Worm (Caenorhabditis elegans) whole organism, L4 larva: ENCODE results near the gene snr-5.

Experiments used
- D1046.2 ChIP-seq: fragments of 200-800 bp; sonication (Bioruptor generic); IDR thresholded peaks from 2 replicates; pipeline ENCODE4 v1.3.6; 2022; ENCODE audit warnings: missing genetic modification characterization, missing compliant biosample characterization
- F10B5.3 ChIP-seq: sonication (generic microtip); optimal IDR thresholded peaks from 2 replicates; lab custom pipeline; 2016; ENCODE audit warnings: mild to moderate bottlenecking, missing genetic modification characterization, missing compliant biosample characterization
- F49E8.2 ChIP-seq: sonication (generic microtip); optimal IDR thresholded peaks from 2 replicates; lab custom pipeline; 2016; ENCODE audit warnings: missing compliant biosample characterization, mild to moderate bottlenecking, missing genetic modification characterization, borderline replicate concordance
- R02D3.7 ChIP-seq: fragments of 150-350 bp; sonication (generic microtip); optimal IDR thresholded peaks from 3 replicates; lab custom pipeline; 2014; ENCODE audit warnings: missing biosample characterization, missing genetic modification characterization
- Y5F2A.4 ChIP-seq: fragments of 200-800 bp; sonication (Bioruptor generic); optimal IDR thresholded peaks from 2 replicates; lab custom pipeline; 2018; ENCODE audit warnings: mild to moderate bottlenecking, missing genetic modification characterization, missing compliant biosample characterization
- Y75B8A.6 ChIP-seq: fragments of 200-800 bp; sonication (Bioruptor generic); IDR thresholded peaks from 2 replicates; pipeline ENCODE4 v1.3.6; 2022; ENCODE audit warnings: missing genetic modification reagents, missing genetic modification characterization, missing compliant biosample characterization
- aly-2 ChIP-seq: sonication (generic microtip); optimal IDR thresholded peaks from 2 replicates; lab custom pipeline; 2018; ENCODE audit warnings: missing biosample characterization, missing genetic modification characterization
- arid-1 ChIP-seq: fragments of 200-800 bp; sonication (Bioruptor generic); conservative IDR thresholded peaks from 2 replicates; pipeline ENCODE4 v1.3.6; 2022; ENCODE audit warnings: missing genetic modification reagents, missing genetic modification characterization, missing compliant biosample characterization
- ceh-62 ChIP-seq: sonication (generic microtip); optimal IDR thresholded peaks from 2 replicates; lab custom pipeline; 2017; ENCODE audit warnings: missing biosample characterization, missing genetic modification characterization
- cey-2 ChIP-seq: sonication (generic microtip); optimal IDR thresholded peaks from 3 replicates; lab custom pipeline; 2017; ENCODE audit warnings: missing genetic modification characterization, mild to moderate bottlenecking, missing compliant biosample characterization, antibody characterized with exemption, borderline replicate concordance; ENCODE audit not compliant: insufficient read depth
- daf-12 ChIP-seq: fragments of 150-350 bp; optimal IDR thresholded peaks from 2 replicates; lab custom pipeline; 2014; ENCODE audit warnings: missing biosample characterization, missing genetic modification reagents, missing genetic modification characterization
- dmd-8 ChIP-seq: fragments of 200-800 bp; sonication (Bioruptor generic); IDR thresholded peaks from 2 replicates; pipeline ENCODE4 v1.3.6; 2022; ENCODE audit warnings: missing genetic modification characterization, missing compliant biosample characterization
- duxl-1 ChIP-seq: sonication (generic microtip); optimal IDR thresholded peaks from 2 replicates; lab custom pipeline; 2016; ENCODE audit warnings: mild to moderate bottlenecking, missing genetic modification characterization, moderate library complexity, missing compliant biosample characterization; ENCODE audit not compliant: poor library complexity
- dve-1 ChIP-seq: sonication (generic microtip); optimal IDR thresholded peaks from 2 replicates; lab custom pipeline; 2017; ENCODE audit warnings: antibody characterized with exemption, mild to moderate bottlenecking, missing genetic modification characterization, missing compliant biosample characterization; ENCODE audit not compliant: insufficient read depth
- hlh-30 ChIP-seq: sonication (generic microtip); optimal IDR thresholded peaks from 2 replicates; lab custom pipeline; 2017; ENCODE audit warnings: antibody characterized with exemption, mild to moderate bottlenecking, missing genetic modification characterization, missing compliant biosample characterization; ENCODE audit not compliant: insufficient read depth
- lim-7 ChIP-seq: fragments of 200-800 bp; sonication (Bioruptor generic); IDR thresholded peaks from 2 replicates; pipeline ENCODE4 v1.3.6; 2022; ENCODE audit warnings: missing genetic modification characterization, missing compliant biosample characterization
- madf-5 ChIP-seq, 2 experiments: fragments of 200-800 bp; sonication (Bioruptor generic); IDR thresholded peaks; 2 replicates each; pipeline ENCODE4 v1.3.6; 2022; ENCODE audit warnings: missing compliant biosample characterization in 2 of 2, missing genetic modification characterization in 2 of 2
- mdl-1 ChIP-seq, 2 experiments: fragments of 150-350 bp in 1 of 2; sonication (generic microtip) in 1 of 2; optimal IDR thresholded peaks; 2 replicates each; lab custom pipeline; 2014 to 2017; ENCODE audit warnings: missing biosample characterization in 2 of 2, missing genetic modification characterization in 2 of 2
- mdt-29 ChIP-seq: fragments of 200-800 bp; sonication (Bioruptor generic); IDR thresholded peaks from 2 replicates; pipeline ENCODE4 v1.3.6; 2022; ENCODE audit warnings: missing genetic modification reagents, missing genetic modification characterization, missing compliant biosample characterization
- mep-1 ChIP-seq: fragments of 150-350 bp; sonication (generic microtip); optimal IDR thresholded peaks from 3 replicates; lab custom pipeline; 2014; ENCODE audit warnings: missing biosample characterization, missing genetic modification characterization
- nhr-11 ChIP-seq: fragments of 150-350 bp; optimal IDR thresholded peaks from 2 replicates; lab custom pipeline; 2014; ENCODE audit warnings: missing biosample characterization, missing genetic modification characterization
- nhr-25 ChIP-seq: sonication (generic microtip); optimal IDR thresholded peaks from 2 replicates; lab custom pipeline; 2017; ENCODE audit warnings: missing genetic modification characterization, mild to moderate bottlenecking, missing compliant biosample characterization, antibody characterized with exemption, moderate library complexity, borderline replicate concordance; ENCODE audit not compliant: insufficient read depth
- nhr-6 ChIP-seq: fragments of 150-350 bp; optimal IDR thresholded peaks from 2 replicates; lab custom pipeline; 2014; ENCODE audit warnings: missing biosample characterization, missing genetic modification characterization
- nhr-77 ChIP-seq: fragments of 150-350 bp; optimal IDR thresholded peaks from 2 replicates; lab custom pipeline; 2014; ENCODE audit warnings: missing biosample characterization, missing genetic modification characterization
- php-3 ChIP-seq: fragments of 200-800 bp; sonication (Bioruptor generic); IDR thresholded peaks from 2 replicates; pipeline ENCODE4 v1.3.6; 2022; ENCODE audit warnings: missing genetic modification reagents, missing genetic modification characterization, missing compliant biosample characterization
- rbr-2 ChIP-seq: sonication (generic microtip); optimal IDR thresholded peaks from 2 replicates; lab custom pipeline; 2016; ENCODE audit warnings: missing genotype, missing genetic modification characterization, missing compliant biosample characterization
- set-16 ChIP-seq: fragments of 200-800 bp; sonication (Bioruptor generic); IDR thresholded peaks from 2 replicates; pipeline ENCODE4 v1.3.6; 2022; ENCODE audit warnings: missing genetic modification reagents, missing genetic modification characterization, missing compliant biosample characterization
- skn-1 ChIP-seq: fragments of 150-350 bp; optimal IDR thresholded peaks from 2 replicates; lab custom pipeline; 2014; ENCODE audit warnings: missing biosample characterization, missing genetic modification characterization
- snpc-1.2 ChIP-seq: fragments of 200-800 bp; sonication (Bioruptor generic); IDR thresholded peaks from 2 replicates; pipeline ENCODE4 v1.3.6; 2022; ENCODE audit warnings: missing genetic modification reagents, missing genetic modification characterization, missing compliant biosample characterization
- unc-39 ChIP-seq: sonication (generic microtip); optimal IDR thresholded peaks from 2 replicates; lab custom pipeline; 2017; ENCODE audit warnings: missing biosample characterization, missing genetic modification characterization
- unc-62 ChIP-seq, 3 experiments: fragments of 150-350 bp in 1 of 3; sonication (generic microtip); optimal IDR thresholded peaks in 2 of 3; peaks in 1 of 3; 1 replicate in 1 of 3; 2 replicates in 2 of 3; lab custom pipeline; 2014 to 2017; ENCODE audit warnings: missing biosample characterization in 3 of 3, missing genetic modification characterization in 3 of 3, missing genetic modification reagents in 3 of 3, missing genotype in 1 of 3
- zip-11 ChIP-seq: fragments of 200-800 bp; sonication (Bioruptor generic); IDR thresholded peaks from 2 replicates; pipeline ENCODE4 v1.3.6; 2022; ENCODE audit warnings: missing genetic modification characterization, missing compliant biosample characterization

The snr-5 gene

ce11 chrIII:7877090-7877489, 15.2 kb downstream of the snr-5 start:
- TF ChIP-seq nhr-6 (tag; lab: Kevin White, UChicago) = no peak
- TF ChIP-seq unc-62 (GFP tag; optimal IDR thresholded peaks at IDR 0.05 in 1 of 2; lab: Kevin White, UChicago) = peak in 1 of 2 experiments; percentile 93
- TF ChIP-seq unc-62 (tag; optimal IDR thresholded peaks at IDR 0.05; lab: Kevin White, UChicago) = no peak

DNA sequence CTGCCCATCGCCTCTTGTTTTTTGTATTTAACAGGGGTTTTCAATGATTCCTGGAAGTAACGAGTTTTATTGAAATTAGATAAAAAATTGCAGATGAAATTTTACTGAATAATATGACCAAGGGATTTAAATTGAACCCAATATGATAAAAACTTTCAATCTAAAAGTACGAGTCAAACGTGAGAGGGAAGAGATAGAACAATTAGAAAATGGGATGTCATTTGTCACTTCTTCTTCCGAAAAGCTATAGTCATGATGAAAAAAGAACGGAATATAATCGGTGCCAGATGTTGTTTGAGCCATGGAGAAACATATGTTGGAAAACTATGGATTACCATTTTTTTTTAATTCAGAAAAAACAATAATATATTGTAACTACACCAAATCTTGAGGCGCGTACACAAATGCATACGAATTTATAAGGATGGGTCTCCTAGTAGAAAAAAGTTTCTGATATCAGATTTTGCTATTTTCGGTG, 17.0 kb downstream of the snr-5 start, which contains the start of gene sup-18:
TSS of gene sup-18 (minus strand) at position 51 of the 478 bp plus-strand sequence.
- TF ChIP-seq Y75B8A.6 = no peak
- peak in 1 of 2 experiments; percentile 36 for TF ChIP-seq unc-62 (GFP tag; optimal IDR thresholded peaks at IDR 0.05 in 1 of 2; lab: Kevin White, UChicago)
- TF ChIP-seq unc-62 (tag; optimal IDR thresholded peaks at IDR 0.05; lab: Kevin White, UChicago) = no peak

- peak; percentile 41 for TF ChIP-seq nhr-11 (tag; lab: Kevin White, UChicago)
- no peak for TF ChIP-seq rbr-2 (tag; lab: Kevin White, UChicago)
Observed at ce11 chrIII:7880132-7880715, 18.4 kb downstream of the snr-5 start.

- no peak for TF ChIP-seq zip-11 (GFP tag; lab: Robert Waterston, UW)
- no peak for TF ChIP-seq set-16
- TF ChIP-seq mdt-29 (GFP tag; lab: Robert Waterston, UW) = no peak
- no peak for TF ChIP-seq snpc-1.2 (GFP tag; lab: Robert Waterston, UW)
- TF ChIP-seq hlh-30 (tag; lab: Kevin White, UChicago) = no peak
- TF ChIP-seq Y5F2A.4 (GFP tag; lab: Kevin White, UChicago) = no peak
- TF ChIP-seq duxl-1 (tag; lab: Kevin White, UChicago) = no peak
Observed at ce11 chrIII:7882900-7883299, 21.0 kb downstream of the snr-5 start, which contains the start of gene ZK688.9. Gene ZK688.9 (minus strand): TSS chrIII:7883000.

DNA sequence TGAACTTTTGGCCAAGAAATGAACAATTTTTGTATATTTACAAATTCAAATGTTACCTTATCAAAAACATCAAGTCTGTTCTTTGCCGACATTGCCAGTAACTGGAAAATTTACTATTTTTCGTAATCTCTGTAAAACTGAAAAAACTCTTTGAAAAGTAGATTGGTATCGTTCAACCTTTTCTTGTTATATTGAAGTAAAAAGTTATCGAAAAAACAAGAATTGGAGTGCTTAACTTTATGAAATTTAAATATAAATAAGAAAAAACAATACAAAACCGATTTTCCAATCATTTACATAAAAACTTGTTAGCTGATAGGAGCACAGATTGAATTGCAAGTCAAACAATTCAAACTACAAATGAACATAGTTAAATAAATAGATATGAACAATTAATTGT, 23.0 kb downstream of the snr-5 start, which contains the start of gene ZK688.11:
TSS of gene ZK688.11 (minus strand) at position 101 of the 400 bp plus-strand sequence.
- TF ChIP-seq dve-1 (tag; lab: Kevin White, UChicago) (peak; percentile 3), dmd-8 (no peak), mep-1 (peak; percentile 27)

DNA sequence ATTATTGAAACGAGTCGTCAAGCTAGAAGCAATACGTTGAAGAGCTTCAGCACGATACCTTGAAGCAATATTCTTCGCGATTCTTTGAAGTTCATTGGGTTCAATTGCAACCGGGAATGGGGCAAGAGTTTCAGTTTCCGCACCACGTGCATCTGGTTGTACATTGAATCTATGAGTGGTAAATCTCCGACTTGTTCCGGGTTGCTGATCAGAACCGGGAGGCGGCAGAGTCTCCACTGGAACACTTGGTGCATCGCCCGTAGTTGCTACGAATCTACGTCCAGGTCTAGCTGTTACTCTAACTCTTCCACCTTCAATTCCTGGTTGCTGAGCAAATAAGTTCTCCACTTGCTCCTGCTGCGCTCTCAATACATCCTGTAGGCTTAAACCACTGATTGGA, 27.2 kb downstream of the snr-5 start:
- TF ChIP-seq php-3 (GFP tag; lab: Robert Waterston, UW) (no peak), cey-2 (tag; lab: Kevin White, UChicago) (no peak), aly-2 (tag; lab: Kevin White, UChicago) (no peak), mep-1 (no peak), mdt-29 (GFP tag; lab: Robert Waterston, UW) (no peak), ceh-62 (tag; lab: Kevin White, UChicago) (no peak), R02D3.7 (tag; lab: Kevin White, UChicago) (no peak), set-16 (no peak), D1046.2 (GFP tag; lab: Robert Waterston, UW) (no peak), madf-5 (GFP tag; IDR thresholded peaks at IDR 0.05; lab: Robert Waterston, UW) (no peak), nhr-77 (tag; lab: Kevin White, UChicago) (no peak), F10B5.3 (tag; lab: Kevin White, UChicago) (no peak), mdl-1 (tag; optimal IDR thresholded peaks at IDR 0.05; lab: Kevin White, UChicago) (no peak), nhr-25 (tag; lab: Kevin White, UChicago) (no peak), skn-1 (no peak), daf-12 (tag; lab: Kevin White, UChicago) (no peak), F49E8.2 (no peak), unc-39 (tag; lab: Kevin White, UChicago) (no peak), lim-7 (GFP tag; lab: Robert Waterston, UW) (no peak), arid-1 (GFP tag; lab: Robert Waterston, UW) (no peak)
